Fruit fly (Drosophila melanogaster): ENCODE results near the gene Lip2.

- TF ChIP-seq psq (optimal IDR thresholded peaks at IDR 0.05) (no peak), ttk (optimal IDR thresholded peaks at IDR 0.05) (no peak), Sin3A (optimal IDR thresholded peaks at IDR 0.05) (no peak)
Measured at dm6 chr2L:10754599-10754998, 45.3 kb upstream of the Lip2 start.

Data from Kc167 (cell line).